Fruit fly (Drosophila melanogaster) whole organism, adult: ENCODE results near the gene CG31122.

Experiments used
- CG11617 ChIP-seq: fragments of 200-800 bp; sonication (Bioruptor generic); optimal IDR thresholded peaks from 2 replicates; lab custom pipeline; 2017; ENCODE audit warnings: mild to moderate bottlenecking, missing biosample characterization, missing genetic modification reagents, missing genetic modification characterization
- CG12768 ChIP-seq: fragments of 200-800 bp; sonication (Bioruptor generic); optimal IDR thresholded peaks from 2 replicates; lab custom pipeline; 2017; ENCODE audit warnings: missing biosample characterization, missing genetic modification characterization, mild to moderate bottlenecking, moderate library complexity, missing genetic modification reagents
- CG14711 ChIP-seq: fragments of 200-800 bp; sonication (Bioruptor generic); optimal IDR thresholded peaks from 2 replicates; lab custom pipeline; 2018; ENCODE audit warnings: missing biosample characterization, mild to moderate bottlenecking, missing genetic modification characterization, moderate library complexity
- CG1620 ChIP-seq: fragments of 200-800 bp; sonication (Bioruptor generic); optimal IDR thresholded peaks from 2 replicates; lab custom pipeline; 2016; ENCODE audit warnings: missing biosample characterization, missing genetic modification characterization
- CG33017 ChIP-seq: fragments of 200-800 bp; sonication (Bioruptor generic); optimal IDR thresholded peaks from 2 replicates; lab custom pipeline; 2018; ENCODE audit warnings: missing biosample characterization, mild to moderate bottlenecking, missing genetic modification characterization, moderate library complexity
- CG5204 ChIP-seq: fragments of 200-800 bp; sonication (Bioruptor generic); optimal IDR thresholded peaks from 2 replicates; lab custom pipeline; 2016; ENCODE audit warnings: missing biosample characterization, missing genetic modification characterization
- CG7045 ChIP-seq: fragments of 200-800 bp; sonication (Bioruptor generic); optimal IDR thresholded peaks from 2 replicates; lab custom pipeline; 2017; ENCODE audit warnings: missing biosample characterization, mild to moderate bottlenecking, missing genetic modification characterization
- CG7101 ChIP-seq: fragments of 200-800 bp; sonication (Bioruptor generic); optimal IDR thresholded peaks from 2 replicates; lab custom pipeline; 2018; ENCODE audit warnings: missing biosample characterization, mild to moderate bottlenecking, missing genetic modification characterization, moderate library complexity
- Clk ChIP-seq: fragments of 200-800 bp; sonication (Bioruptor generic); optimal IDR thresholded peaks from 2 replicates; lab custom pipeline; 2017; ENCODE audit warnings: missing biosample characterization, missing genetic modification characterization
- Crg-1 ChIP-seq: fragments of 200-800 bp; sonication (Bioruptor generic); optimal IDR thresholded peaks from 2 replicates; lab custom pipeline; 2016; ENCODE audit warnings: missing biosample characterization, missing genetic modification characterization
- Hr96 ChIP-seq: fragments of 200-800 bp; sonication (Bioruptor generic); optimal IDR thresholded peaks from 2 replicates; lab custom pipeline; 2016; ENCODE audit warnings: missing biosample characterization, missing genetic modification characterization
- Mnt ChIP-seq: fragments of 200-800 bp; sonication (Bioruptor generic); optimal IDR thresholded peaks from 2 replicates; lab custom pipeline; 2016; ENCODE audit warnings: missing biosample characterization, mild to moderate bottlenecking, missing genetic modification characterization
- bab1 ChIP-seq: fragments of 200-800 bp; sonication (Bioruptor generic); optimal IDR thresholded peaks from 3 replicates; lab custom pipeline; 2019; ENCODE audit warnings: missing biosample characterization, mild to moderate bottlenecking, missing genetic modification characterization, moderate library complexity
- cic ChIP-seq: fragments of 200-800 bp; sonication (Bioruptor generic); optimal IDR thresholded peaks from 2 replicates; lab custom pipeline; 2017; ENCODE audit warnings: missing biosample characterization, mild to moderate bottlenecking, missing genetic modification characterization, moderate library complexity
- cnc ChIP-seq, 2 experiments: fragments of >200 bp; optimal IDR thresholded peaks; 2 replicates each; lab custom pipeline; 2017
- kay ChIP-seq: fragments of 200-800 bp; sonication (Bioruptor generic); peaks from one replicate; lab custom pipeline; 2016; ENCODE audit warnings: missing biosample characterization, missing genetic modification characterization, borderline replicate concordance
- ovo ChIP-seq: fragments of 200-800 bp; sonication (Bioruptor generic); optimal IDR thresholded peaks from 2 replicates; lab custom pipeline; 2016; ENCODE audit warnings: missing biosample characterization, missing genetic modification characterization
- pad ChIP-seq: fragments of 200-800 bp; sonication (Bioruptor generic); optimal IDR thresholded peaks from 3 replicates; lab custom pipeline; 2017; ENCODE audit warnings: missing biosample characterization, missing genetic modification characterization, mild to moderate bottlenecking, moderate library complexity, missing genetic modification reagents
- tj ChIP-seq: fragments of 200-800 bp; sonication (Bioruptor generic); optimal IDR thresholded peaks from 3 replicates; lab custom pipeline; 2017; ENCODE audit warnings: missing biosample characterization, mild to moderate bottlenecking, missing genetic modification characterization, moderate library complexity
- toe ChIP-seq: fragments of 200-800 bp; sonication (Bioruptor generic); optimal IDR thresholded peaks from 2 replicates; lab custom pipeline; 2016; ENCODE audit warnings: missing biosample characterization, missing genetic modification characterization

The CG31122 gene

dm6 chr3R:18438181-18438826 lies 25.6 kb upstream of the CG31122 start:
- peak; percentile 78 for TF ChIP-seq CG1620
- TF ChIP-seq ovo (GFP tag; lab: Kevin White, UChicago), result peak; percentile 92
- TF ChIP-seq CG11617 (GFP tag; lab: Kevin White, UChicago), result peak; percentile 80
- peak; percentile 87 for TF ChIP-seq CG7101
- TF ChIP-seq Clk, result peak; percentile 91
- TF ChIP-seq Hr96 (GFP tag; lab: Kevin White, UChicago), result peak; percentile 62
- peak; percentile 92 for TF ChIP-seq tj
- peak; percentile 69 for TF ChIP-seq CG14711 (tag; lab: Kevin White, UChicago)
- peak; percentile 70 for TF ChIP-seq Mnt (GFP tag; lab: Kevin White, UChicago)
- TF ChIP-seq bab1, result no peak
- TF ChIP-seq cic (GFP tag; lab: Kevin White, UChicago), result peak; percentile 70
- TF ChIP-seq toe (GFP tag; lab: Kevin White, UChicago), result peak; percentile 64
- TF ChIP-seq CG5204 (GFP tag; lab: Kevin White, UChicago), result peak; percentile 71
- TF ChIP-seq CG33017 (tag; lab: Kevin White, UChicago), result peak; percentile 57
- peak; percentile 84 for TF ChIP-seq CG12768 (GFP tag; lab: Kevin White, UChicago)
- TF ChIP-seq Crg-1 (GFP tag; lab: Kevin White, UChicago), result peak; percentile 83
- peak; percentile 59 for TF ChIP-seq pad (GFP tag; lab: Kevin White, UChicago)
- TF ChIP-seq cnc (optimal IDR thresholded peaks at IDR 0.05; lab: Kevin White, UChicago), result peak in 1 of 2 experiments; percentile 23
- no peak for TF ChIP-seq kay (GFP tag; lab: Kevin White, UChicago)
- TF ChIP-seq CG7045 (GFP tag; lab: Kevin White, UChicago), result peak; percentile 92

- TF ChIP-seq kay (GFP tag; lab: Kevin White, UChicago) (no peak), Crg-1 (GFP tag; lab: Kevin White, UChicago) (no peak), CG1620 (no peak), Mnt (GFP tag; lab: Kevin White, UChicago) (peak; percentile 47), bab1 (peak; percentile 8), Hr96 (GFP tag; lab: Kevin White, UChicago) (peak; percentile 37), cic (GFP tag; lab: Kevin White, UChicago) (peak; percentile 76), CG7045 (GFP tag; lab: Kevin White, UChicago) (peak; percentile 68), tj (peak; percentile 94), CG12768 (GFP tag; lab: Kevin White, UChicago) (peak; percentile 81), CG7101 (peak; percentile 60), CG33017 (tag; lab: Kevin White, UChicago) (peak; percentile 50), CG11617 (GFP tag; lab: Kevin White, UChicago) (peak; percentile 78), CG14711 (tag; lab: Kevin White, UChicago) (peak; percentile 78), CG5204 (GFP tag; lab: Kevin White, UChicago) (peak; percentile 72), cnc (optimal IDR thresholded peaks at IDR 0.05; lab: Kevin White, UChicago) (no peak), toe (GFP tag; lab: Kevin White, UChicago) (peak; percentile 46), pad (GFP tag; lab: Kevin White, UChicago) (peak; percentile 29)
Observed at dm6 chr3R:18436550-18437362, 24.1 kb upstream of the CG31122 start.

dm6 chr3R:18432905-18433304 lies 20.2 kb upstream of the CG31122 start:
- no peak for TF ChIP-seq CG33017 (tag; lab: Kevin White, UChicago)
- TF ChIP-seq CG1620, result no peak
- no peak for TF ChIP-seq CG12768 (GFP tag; lab: Kevin White, UChicago)
- TF ChIP-seq ovo (GFP tag; lab: Kevin White, UChicago), result no peak
- TF ChIP-seq pad (GFP tag; lab: Kevin White, UChicago), result no peak
- TF ChIP-seq tj, result no peak
- TF ChIP-seq Mnt (GFP tag; lab: Kevin White, UChicago), result no peak
- TF ChIP-seq kay (GFP tag; lab: Kevin White, UChicago), result no peak
- TF ChIP-seq cic (GFP tag; lab: Kevin White, UChicago), result no peak
- no peak for TF ChIP-seq toe (GFP tag; lab: Kevin White, UChicago)
- no peak for TF ChIP-seq CG5204 (GFP tag; lab: Kevin White, UChicago)
- TF ChIP-seq Crg-1 (GFP tag; lab: Kevin White, UChicago), result no peak
- TF ChIP-seq Hr96 (GFP tag; lab: Kevin White, UChicago), result no peak
- TF ChIP-seq CG14711 (tag; lab: Kevin White, UChicago), result no peak
- no peak for TF ChIP-seq CG11617 (GFP tag; lab: Kevin White, UChicago)
- no peak for TF ChIP-seq CG7101
- no peak for TF ChIP-seq bab1

- TF ChIP-seq CG12768 (GFP tag; lab: Kevin White, UChicago) (no peak), kay (GFP tag; lab: Kevin White, UChicago) (peak; percentile 59)
Observed at dm6 chr3R:18423352-18423751, 10.7 kb upstream of the CG31122 start.

dm6 chr3R:18422446-18422845 lies 9.8 kb upstream of the CG31122 start:
- TF ChIP-seq Clk (no peak), Crg-1 (GFP tag; lab: Kevin White, UChicago) (no peak), CG11617 (GFP tag; lab: Kevin White, UChicago) (no peak)
